Worm (Caenorhabditis elegans): ENCODE measurements around the gene pqn-83.

- TF ChIP-seq attf-4 (tag; optimal IDR thresholded peaks at IDR 0.05) (no peak), nhr-28 (tag; optimal IDR thresholded peaks at IDR 0.05) (no peak), aly-2 (tag; optimal IDR thresholded peaks at IDR 0.05) (no peak), ces-1 (GFP tag; optimal IDR thresholded peaks at IDR 0.05) (no peak), lin-15B (tag; optimal IDR thresholded peaks at IDR 0.05) (no peak), php-3 (GFP tag; IDR thresholded peaks at IDR 0.05) (no peak), mep-1 (tag; optimal IDR thresholded peaks at IDR 0.05) (no peak), nhr-77 (tag; optimal IDR thresholded peaks at IDR 0.05) (no peak), mxl-2 (GFP tag; conservative IDR thresholded peaks at IDR 0.05) (no peak), ceh-20 (GFP tag; IDR thresholded peaks at IDR 0.05) (no peak), pha-4 (GFP tag; IDR thresholded peaks at IDR 0.05) (no peak), pha-4 (tag; optimal IDR thresholded peaks at IDR 0.05) (no peak)
Observed at ce11 chrIII:13104410-13104809, 5.1 kb upstream of the pqn-83 start.

All from whole organism, L4 larva.